Fruit fly (Drosophila melanogaster) whole organism, pupa: ENCODE results near the gene CG7988.

ENCODE experiments used
- CG10348 ChIP-seq: fragments of 200-800 bp; sonication (Bioruptor generic); IDR thresholded peaks from 2 replicates; pipeline ENCODE4 v1.3.6; 2022; ENCODE audit warnings: missing biosample characterization, missing genetic modification characterization
- CG12605 ChIP-seq: fragments of 200-800 bp; sonication (Bioruptor generic); IDR thresholded peaks from 2 replicates; pipeline ENCODE4 v1.3.6; 2022; ENCODE audit warnings: missing biosample characterization, missing genetic modification characterization
- CG13204 ChIP-seq: fragments of 200-800 bp; sonication (Bioruptor generic); optimal IDR thresholded peaks from 2 replicates; lab custom pipeline; 2018; ENCODE audit warnings: missing biosample characterization, mild to moderate bottlenecking, missing genetic modification characterization, moderate library complexity
- CG14655 ChIP-seq: fragments of 200-800 bp; sonication (Bioruptor generic); optimal IDR thresholded peaks from 3 replicates; lab custom pipeline; 2017; ENCODE audit warnings: mild to moderate bottlenecking, missing biosample characterization, missing genetic modification reagents, missing genetic modification characterization
- CG15710 ChIP-seq: fragments of 200-800 bp; sonication (Bioruptor generic); optimal IDR thresholded peaks from 2 replicates; lab custom pipeline; 2018; ENCODE audit warnings: missing biosample characterization, mild to moderate bottlenecking, missing genetic modification characterization, moderate library complexity
- CG17806 ChIP-seq: fragments of 200-800 bp; sonication (Bioruptor generic); optimal IDR thresholded peaks from 2 replicates; lab custom pipeline; 2018; ENCODE audit warnings: missing biosample characterization, mild to moderate bottlenecking, missing genetic modification characterization, moderate library complexity
- CG32121 ChIP-seq: fragments of 200-800 bp; sonication (Bioruptor generic); IDR thresholded peaks from 2 replicates; pipeline ENCODE4 v1.3.6; 2022; ENCODE audit warnings: missing biosample characterization, missing genetic modification characterization
- CG34367 ChIP-seq: fragments of 200-800 bp; sonication (Bioruptor generic); optimal IDR thresholded peaks from 2 replicates; lab custom pipeline; 2018; ENCODE audit warnings: missing biosample characterization, mild to moderate bottlenecking, missing genetic modification characterization
- CG4496 ChIP-seq: fragments of 200-800 bp; sonication (Bioruptor generic); IDR thresholded peaks from 3 replicates; pipeline ENCODE4 v1.3.6; 2022; ENCODE audit warnings: missing biosample characterization, missing genetic modification characterization
- CG8159 ChIP-seq: fragments of 200-800 bp; sonication (Bioruptor generic); optimal IDR thresholded peaks from 3 replicates; lab custom pipeline; 2018; ENCODE audit warnings: missing biosample characterization, mild to moderate bottlenecking, missing genetic modification characterization, moderate library complexity
- CG8301 ChIP-seq: fragments of 200-800 bp; sonication (Bioruptor generic); optimal IDR thresholded peaks from 2 replicates; lab custom pipeline; 2018; ENCODE audit warnings: missing biosample characterization, mild to moderate bottlenecking, missing genetic modification characterization
- CG9948 ChIP-seq: fragments of 200-800 bp; sonication (Bioruptor generic); optimal IDR thresholded peaks from 2 replicates; lab custom pipeline; 2018; ENCODE audit warnings: missing biosample characterization, mild to moderate bottlenecking, missing genetic modification characterization, moderate library complexity
- D1 ChIP-seq: fragments of 200-800 bp; sonication (Bioruptor generic); optimal IDR thresholded peaks from 2 replicates; lab custom pipeline; 2018; ENCODE audit warnings: missing biosample characterization, mild to moderate bottlenecking, missing genetic modification characterization, moderate library complexity
- EcR ChIP-seq: fragments of 200-800 bp; sonication (Bioruptor generic); optimal IDR thresholded peaks from 3 replicates; lab custom pipeline; 2019; ENCODE audit warnings: missing biosample characterization, missing genetic modification characterization, mild to moderate bottlenecking, moderate library complexity, missing genetic modification reagents
- Ets98B ChIP-seq: fragments of 200-800 bp; sonication (Bioruptor generic); IDR thresholded peaks from 2 replicates; pipeline ENCODE4 v1.3.6; 2022; ENCODE audit warnings: missing biosample characterization, missing genetic modification characterization
- Pif1A ChIP-seq: fragments of 200-800 bp; sonication (Bioruptor generic); optimal IDR thresholded peaks from 3 replicates; lab custom pipeline; 2016; ENCODE audit warnings: missing biosample characterization, missing genetic modification characterization
- Pif1B ChIP-seq: fragments of 200-800 bp; sonication (Bioruptor generic); optimal IDR thresholded peaks from 3 replicates; lab custom pipeline; 2016; ENCODE audit warnings: missing biosample characterization, missing genetic modification characterization
- Snoo ChIP-seq: fragments of 200-800 bp; sonication (Bioruptor generic); optimal IDR thresholded peaks from 3 replicates; lab custom pipeline; 2017; ENCODE audit warnings: missing biosample characterization, mild to moderate bottlenecking, missing genetic modification characterization, inconsistent platforms
- fd96Ca ChIP-seq: fragments of 200-800 bp; sonication (Bioruptor generic); IDR thresholded peaks from 3 replicates; pipeline ENCODE4 v1.3.6; 2022; ENCODE audit warnings: missing biosample characterization, missing genetic modification characterization
- gl ChIP-seq: fragments of 200-800 bp; sonication (Bioruptor generic); optimal IDR thresholded peaks from 2 replicates; lab custom pipeline; 2018; ENCODE audit warnings: missing biosample characterization, mild to moderate bottlenecking, missing genetic modification characterization
- rn ChIP-seq: fragments of 200-800 bp; sonication (Bioruptor generic); IDR thresholded peaks from 2 replicates; pipeline ENCODE4 v1.3.6; 2022; ENCODE audit warnings: missing biosample characterization, missing genetic modification characterization

CG7988 gene

DNA sequence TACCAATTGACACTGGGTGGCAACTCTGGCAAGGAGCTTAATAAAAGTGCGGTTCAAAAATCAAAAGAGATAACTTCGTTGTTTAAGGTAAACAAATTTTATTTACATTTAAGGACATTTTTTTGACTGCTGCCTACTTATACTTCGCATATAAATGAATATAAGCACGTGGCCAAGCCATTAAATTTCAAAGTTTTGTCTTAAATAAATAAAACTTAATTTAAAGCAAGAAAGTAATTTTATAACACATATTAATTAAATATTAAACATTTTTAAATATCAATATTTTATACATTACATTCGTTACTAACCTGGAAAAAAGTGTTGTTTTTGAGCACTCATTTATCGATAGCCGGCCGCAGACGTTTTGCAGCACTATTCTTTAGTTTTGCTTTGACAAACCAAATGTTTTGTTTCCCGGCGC lies 31.6 kb upstream of the CG7988 start, which contains the start of the genes CG12321 and MED17:
Gene CG12321, minus strand, starts transcription at position 6 of the 424 bp plus-strand sequence.
Gene MED17, plus strand, starts transcription at position 371 of the 424 bp plus-strand sequence.
- no peak for TF ChIP-seq CG14655 (GFP tag; lab: Kevin White, UChicago)
- TF ChIP-seq CG4496 (GFP tag; lab: Robert Waterston, UW): peak; percentile 82
- TF ChIP-seq D1 (tag; lab: Kevin White, UChicago): no peak
- TF ChIP-seq Snoo (tag; lab: Kevin White, UChicago): peak; percentile 85
- peak; percentile 84 for TF ChIP-seq CG9948 (tag; lab: Kevin White, UChicago)
- TF ChIP-seq CG34367 (tag; lab: Kevin White, UChicago): peak; percentile 62
- TF ChIP-seq CG32121: peak; percentile 71
- peak; percentile 69; the same call in 1 of the 2 replicates for TF ChIP-seq CG10348 (GFP tag; lab: Robert Waterston, UW)
- TF ChIP-seq CG17806 (tag; lab: Kevin White, UChicago): peak; percentile 84
- TF ChIP-seq CG13204 (GFP tag; lab: Kevin White, UChicago): no peak
- no peak for TF ChIP-seq Pif1A (GFP tag; lab: Kevin White, UChicago)
- TF ChIP-seq Ets98B (GFP tag; lab: Robert Waterston, UW): peak; percentile 82
- peak; percentile 85 for TF ChIP-seq CG15710 (tag; lab: Kevin White, UChicago)
- peak; percentile 84 for TF ChIP-seq CG8159
- peak; percentile 79 for TF ChIP-seq CG8301 (tag; lab: Kevin White, UChicago)
- TF ChIP-seq Pif1B (GFP tag; lab: Kevin White, UChicago): peak; percentile 32
- peak; percentile 63 for TF ChIP-seq rn (GFP tag; lab: Robert Waterston, UW)
- TF ChIP-seq gl (tag; lab: Kevin White, UChicago): peak; percentile 14
- TF ChIP-seq EcR (GFP tag; lab: Kevin White, UChicago): no peak
- peak; percentile 77; the same call in 2 of the 3 replicates for TF ChIP-seq fd96Ca (GFP tag; lab: Robert Waterston, UW)
- TF ChIP-seq CG12605 (GFP tag; lab: Robert Waterston, UW): peak; percentile 61

- TF ChIP-seq gl (tag; lab: Kevin White, UChicago): no peak
- no peak for TF ChIP-seq Pif1A (GFP tag; lab: Kevin White, UChicago)
- no peak for TF ChIP-seq Ets98B (GFP tag; lab: Robert Waterston, UW)
- no peak for TF ChIP-seq CG13204 (GFP tag; lab: Kevin White, UChicago)
- no peak for TF ChIP-seq CG32121
- no peak for TF ChIP-seq CG17806 (tag; lab: Kevin White, UChicago)
- TF ChIP-seq EcR (GFP tag; lab: Kevin White, UChicago): no peak
- TF ChIP-seq CG8301 (tag; lab: Kevin White, UChicago): no peak
- TF ChIP-seq CG12605 (GFP tag; lab: Robert Waterston, UW): no peak
Observed at dm6 chr3R:18191867-18192266, 28.5 kb upstream of the CG7988 start, which contains the start of gene CG14313. CG14313 (minus strand) TSS chr3R:18191967.

DNA sequence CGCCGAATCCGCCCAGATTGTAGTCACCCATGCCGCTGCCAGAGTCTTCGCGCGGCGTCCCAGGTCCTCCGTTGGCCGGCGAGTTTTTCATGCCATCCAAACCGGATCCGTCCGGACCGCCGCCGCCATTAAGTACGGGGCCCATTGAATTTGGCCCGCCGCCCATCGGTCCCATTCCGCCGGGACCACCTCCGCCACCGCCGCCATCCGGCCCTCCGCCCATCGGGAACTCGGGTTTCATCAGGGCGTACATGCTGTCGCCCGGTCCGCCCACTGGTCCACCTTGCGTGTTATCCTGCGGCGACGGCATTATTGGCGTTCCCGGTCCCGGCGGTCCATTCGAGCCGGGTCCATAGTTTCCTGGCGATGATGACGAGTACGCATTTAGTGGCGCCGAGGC lies 25.0 kb upstream of the CG7988 start:
- TF ChIP-seq CG10348 (GFP tag; lab: Robert Waterston, UW) (no peak), CG8159 (no peak), fd96Ca (GFP tag; lab: Robert Waterston, UW) (no peak), Pif1A (GFP tag; lab: Kevin White, UChicago) (no peak), CG12605 (GFP tag; lab: Robert Waterston, UW) (no peak)

dm6 chr3R:18196622-18196990 lies 23.7 kb upstream of the CG7988 start:
- TF ChIP-seq Ets98B (GFP tag; lab: Robert Waterston, UW) (no peak), CG8301 (tag; lab: Kevin White, UChicago) (no peak), CG17806 (tag; lab: Kevin White, UChicago) (no peak), CG12605 (GFP tag; lab: Robert Waterston, UW) (no peak), rn (GFP tag; lab: Robert Waterston, UW) (no peak), fd96Ca (GFP tag; lab: Robert Waterston, UW) (no peak), CG32121 (no peak), gl (tag; lab: Kevin White, UChicago) (no peak), CG4496 (GFP tag; lab: Robert Waterston, UW) (no peak), CG10348 (GFP tag; lab: Robert Waterston, UW) (no peak), CG14655 (GFP tag; lab: Kevin White, UChicago) (no peak)

DNA sequence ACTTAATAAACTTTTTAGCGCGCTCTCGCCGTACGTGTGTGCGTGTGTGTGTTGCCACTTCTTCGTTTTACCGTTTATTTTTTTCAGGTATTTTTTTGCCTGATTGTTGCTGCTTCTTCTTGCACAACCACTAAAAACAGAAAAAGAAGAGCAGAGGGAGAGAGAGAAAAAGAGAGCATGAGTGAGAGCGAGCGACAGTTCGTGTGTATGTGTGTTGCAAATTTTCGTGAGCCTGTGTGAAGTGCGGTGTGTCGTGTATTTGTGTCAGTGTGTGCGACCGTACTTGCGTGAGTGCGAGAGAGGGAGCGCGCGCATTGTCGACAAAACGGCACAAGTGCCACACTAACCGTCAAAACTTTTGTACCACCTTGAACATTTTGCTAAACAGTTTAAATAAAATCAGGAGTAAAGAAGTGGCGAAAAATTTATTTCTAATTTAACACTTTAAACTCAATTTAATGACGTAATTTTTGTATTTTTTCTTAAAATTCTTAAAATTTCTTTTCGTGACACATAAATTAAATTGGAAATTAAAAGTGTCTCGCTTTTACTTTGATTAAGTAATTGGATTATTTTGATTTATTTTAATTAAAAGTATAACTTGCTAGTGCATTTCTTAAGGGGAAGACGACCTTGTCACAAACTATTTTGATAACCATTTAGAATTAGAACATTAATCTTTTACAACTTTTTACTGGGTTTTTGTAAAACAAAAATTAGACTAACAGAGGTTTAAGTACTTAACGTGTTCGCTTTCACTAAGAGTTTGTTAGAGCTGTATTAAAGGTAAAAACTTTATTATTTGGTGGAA lies 23.1 kb upstream of the CG7988 start:
- TF ChIP-seq CG8301 (tag; lab: Kevin White, UChicago) (peak; percentile 71), EcR (GFP tag; lab: Kevin White, UChicago) (peak; percentile 72), CG17806 (tag; lab: Kevin White, UChicago) (peak; percentile 70), gl (tag; lab: Kevin White, UChicago) (peak; percentile 97), CG15710 (tag; lab: Kevin White, UChicago) (peak; percentile 72), D1 (tag; lab: Kevin White, UChicago) (peak; percentile 68), CG32121 (no peak), Pif1B (GFP tag; lab: Kevin White, UChicago) (peak; percentile 86), CG12605 (GFP tag; lab: Robert Waterston, UW) (no peak), CG14655 (GFP tag; lab: Kevin White, UChicago) (peak; percentile 73), rn (GFP tag; lab: Robert Waterston, UW) (no peak), Ets98B (GFP tag; lab: Robert Waterston, UW) (no peak), CG4496 (GFP tag; lab: Robert Waterston, UW) (no peak), CG9948 (tag; lab: Kevin White, UChicago) (peak; percentile 42), CG8159 (peak; percentile 60), fd96Ca (GFP tag; lab: Robert Waterston, UW) (no peak), Snoo (tag; lab: Kevin White, UChicago) (peak; percentile 41), CG13204 (GFP tag; lab: Kevin White, UChicago) (peak; percentile 95), Pif1A (GFP tag; lab: Kevin White, UChicago) (peak; percentile 90), CG10348 (GFP tag; lab: Robert Waterston, UW) (no peak), CG34367 (tag; lab: Kevin White, UChicago) (peak; percentile 82)
